Worm (Caenorhabditis elegans) whole organism, midembryonic: ENCODE results near the gene cyp-33C6.

Experiments used
- flt-1 ChIP-seq: fragments of 200-800 bp; sonication (Bioruptor generic); IDR thresholded peaks from 2 replicates; pipeline ENCODE4 v1.3.6; 2022; ENCODE audit warnings: missing genetic modification characterization, missing compliant biosample characterization
- klf-2 ChIP-seq: fragments of 200-800 bp; sonication (Bioruptor generic); conservative IDR thresholded peaks from 2 replicates; pipeline ENCODE4 v1.3.6; 2022; ENCODE audit warnings: missing genetic modification reagents, missing genetic modification characterization, missing compliant biosample characterization

DNA sequence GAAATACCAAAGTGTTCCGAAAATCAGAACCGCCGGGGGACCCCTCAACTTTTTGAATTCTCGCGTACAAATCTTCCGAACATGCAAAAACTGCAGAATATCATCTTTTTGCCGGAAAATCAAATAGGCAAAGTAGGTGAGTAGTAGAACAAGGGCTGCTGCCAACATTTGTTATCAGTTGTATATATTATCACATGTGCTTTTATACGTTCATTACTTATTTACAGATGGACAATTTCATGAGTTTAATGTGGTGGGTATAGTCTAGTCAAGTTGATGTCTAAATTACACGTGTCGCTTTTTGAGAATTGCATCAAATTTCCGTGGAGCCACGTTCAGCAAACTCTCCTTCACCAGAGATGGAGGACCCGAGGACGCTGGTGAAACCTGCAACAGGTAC, 48.0 kb downstream of the cyp-33C6 start, which contains the start of gene cyp-32B1:
- TF ChIP-seq flt-1 (GFP tag; lab: Robert Waterston, UW) (no peak), klf-2 (GFP tag; lab: Robert Waterston, UW) (no peak)
